Worm (Caenorhabditis elegans): ENCODE measurements around the gene K08D8.11.

DNA sequence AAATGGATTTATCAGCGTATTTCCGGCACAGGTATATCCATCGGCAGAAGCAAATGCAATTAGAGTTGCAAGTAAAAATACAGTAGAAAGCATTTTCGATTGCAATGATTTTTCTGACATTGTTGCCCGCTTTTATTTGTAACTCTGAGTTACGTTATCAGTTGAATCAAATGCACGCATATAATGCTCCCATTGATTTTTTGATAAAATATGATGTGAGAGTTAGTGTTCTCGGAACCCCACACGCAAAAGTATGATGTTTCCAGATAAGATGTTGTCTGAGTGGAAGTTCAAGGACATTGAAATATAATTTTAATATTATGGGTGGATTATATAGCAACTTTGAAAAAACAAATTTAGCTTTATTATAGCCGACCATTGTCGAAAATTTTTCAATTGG, 16.9 kb downstream of the K08D8.11 start, which contains the start of gene K08D8.5:
- TF ChIP-seq hlh-30 (tag; optimal IDR thresholded peaks at IDR 0.05; ENCODE audit: insufficient read depth) (no peak), ceh-9 (tag; optimal IDR thresholded peaks at IDR 0.05) (no peak), ceh-31 (tag; optimal IDR thresholded peaks at IDR 0.05) (no peak), odd-2 (tag; optimal IDR thresholded peaks at IDR 0.05) (no peak)

Measured in whole organism, late embryonic.